Fruit fly (Drosophila melanogaster) whole organism, wandering third instar larva: ENCODE measurements around the gene mRpL47.

Source experiments
- Abd-B ChIP-seq: fragments of >200 bp; optimal IDR thresholded peaks from 2 replicates; lab custom pipeline; 2017; ENCODE audit warnings: missing biosample characterization, missing genetic modification characterization
- CG32264 ChIP-seq: fragments of 200-800 bp; sonication (Bioruptor generic); optimal IDR thresholded peaks from 2 replicates; lab custom pipeline; 2016; ENCODE audit warnings: missing biosample characterization, missing genetic modification characterization
- CG9705 ChIP-seq: fragments of 200-800 bp; sonication (Bioruptor generic); optimal IDR thresholded peaks from 2 replicates; lab custom pipeline; 2018; ENCODE audit warnings: missing biosample characterization, mild to moderate bottlenecking, missing genetic modification characterization
- CrebA ChIP-seq: fragments of 200-800 bp; sonication (Bioruptor generic); optimal IDR thresholded peaks from 2 replicates; lab custom pipeline; 2016; ENCODE audit warnings: missing biosample characterization, mild to moderate bottlenecking, missing genetic modification characterization, borderline replicate concordance
- Dfd ChIP-seq: fragments of >200 bp; optimal IDR thresholded peaks from 2 replicates; lab custom pipeline; 2017; ENCODE audit warnings: missing biosample characterization, missing genetic modification characterization
- Dif ChIP-seq: fragments of 200-275, 200-300 bp; sonication (Bioruptor generic); optimal IDR thresholded peaks from 2 replicates; lab custom pipeline; 2018; ENCODE audit warnings: missing biosample characterization, missing genetic modification characterization; ENCODE audit not compliant: partially characterized antibody
- GATAd ChIP-seq: sonication (Bioruptor generic); optimal IDR thresholded peaks from 2 replicates; lab custom pipeline; 2016; ENCODE audit warnings: missing biosample characterization, missing genetic modification characterization
- HLH106 ChIP-seq: fragments of 200-800 bp; optimal IDR thresholded peaks from 3 replicates; lab custom pipeline; 2019; ENCODE audit warnings: missing biosample characterization, mild to moderate bottlenecking, missing genetic modification characterization, moderate library complexity
- Hnf4 ChIP-seq: fragments of 200-800 bp; sonication (Bioruptor generic); optimal IDR thresholded peaks from 2 replicates; lab custom pipeline; 2016; ENCODE audit warnings: missing biosample characterization, mild to moderate bottlenecking, missing genetic modification characterization
- Hr78 ChIP-seq: fragments of >200 bp; optimal IDR thresholded peaks from 2 replicates; lab custom pipeline; 2017; ENCODE audit warnings: missing biosample characterization, missing genetic modification characterization
- Hr83 ChIP-seq: fragments of 200-300 bp; sonication (Bioruptor generic); optimal IDR thresholded peaks from 2 replicates; lab custom pipeline; 2016; ENCODE audit warnings: missing biosample characterization, mild to moderate bottlenecking, missing genetic modification characterization, moderate library complexity; ENCODE audit not compliant: poor library complexity, severe bottlenecking
- Jra ChIP-seq: sonication (Bioruptor generic); optimal IDR thresholded peaks from 2 replicates; lab custom pipeline; 2016; ENCODE audit warnings: missing biosample characterization, missing genetic modification characterization
- Mio ChIP-seq: sonication (Bioruptor generic); optimal IDR thresholded peaks from 2 replicates; lab custom pipeline; 2016; ENCODE audit warnings: missing biosample characterization, missing genetic modification characterization
- Myc ChIP-seq: fragments of >200 bp; optimal IDR thresholded peaks from 2 replicates; lab custom pipeline; 2017
- N ChIP-seq: fragments of >200 bp; optimal IDR thresholded peaks from 2 replicates; lab custom pipeline; 2018; ENCODE audit warnings: missing biosample characterization, missing external identifiers, missing genetic modification characterization
- OdsH ChIP-seq: fragments of 200-800 bp; sonication (Bioruptor generic); optimal IDR thresholded peaks from 2 replicates; lab custom pipeline; 2016; ENCODE audit warnings: missing biosample characterization, mild to moderate bottlenecking, missing genetic modification characterization
- Rel ChIP-seq, 2 experiments: fragments of 200-800 bp; sonication (Bioruptor generic) in 1 of 2; optimal IDR thresholded peaks; 2 replicates in 1 of 2; 3 replicates in 1 of 2; lab custom pipeline; 2016 to 2019; ENCODE audit warnings: mild to moderate bottlenecking in 2 of 2, missing biosample characterization in 2 of 2, missing genetic modification characterization in 2 of 2, moderate library complexity in 1 of 2
- Sp1 ChIP-seq: fragments of 200-800 bp; sonication (Bioruptor generic); optimal IDR thresholded peaks from 3 replicates; lab custom pipeline; 2019; ENCODE audit warnings: missing biosample characterization, mild to moderate bottlenecking, missing genetic modification characterization, moderate library complexity
- Vsx2 ChIP-seq: fragments of 200-300, 225-300 bp; sonication (Bioruptor generic); optimal IDR thresholded peaks from 2 replicates; lab custom pipeline; 2018; ENCODE audit warnings: missing biosample characterization, missing genetic modification characterization; ENCODE audit not compliant: partially characterized antibody
- br ChIP-seq: fragments of 200-800 bp; sonication (Bioruptor generic); optimal IDR thresholded peaks from 2 replicates; lab custom pipeline; 2016; ENCODE audit warnings: missing biosample characterization, missing genetic modification characterization
- brk ChIP-seq: fragments of 200-800 bp; sonication (Bioruptor generic); optimal IDR thresholded peaks from 2 replicates; lab custom pipeline; 2016; ENCODE audit warnings: missing biosample characterization, mild to moderate bottlenecking, missing genetic modification characterization
- dl ChIP-seq, 2 experiments: fragments of 175-275, 200-275 bp in 1 of 2; fragments of 200-275 bp in 1 of 2; sonication (Bioruptor generic); optimal IDR thresholded peaks; lab custom pipeline; 2018; ENCODE audit warnings: mild to moderate bottlenecking in 2 of 2, missing biosample characterization in 2 of 2, missing genetic modification characterization in 2 of 2, moderate library complexity in 2 of 2; ENCODE audit not compliant: partially characterized antibody in 2 of 2, insufficient read depth in 1 of 2
- dmrt93B ChIP-seq: fragments of 200-800 bp; sonication (Bioruptor generic); optimal IDR thresholded peaks from 2 replicates; lab custom pipeline; 2018; ENCODE audit warnings: missing biosample characterization, mild to moderate bottlenecking, missing genetic modification characterization
- dsf ChIP-seq: sonication (Bioruptor generic); optimal IDR thresholded peaks from 2 replicates; lab custom pipeline; 2016; ENCODE audit warnings: missing biosample characterization, missing genetic modification characterization, borderline replicate concordance
- ey ChIP-seq: fragments of 200-800 bp; sonication (Bioruptor generic); optimal IDR thresholded peaks from 2 replicates; lab custom pipeline; 2016; ENCODE audit warnings: missing biosample characterization, missing genetic modification characterization
- foxo ChIP-seq, 2 experiments: fragments of 200-800 bp; sonication (Bioruptor generic); optimal IDR thresholded peaks; 2 replicates in 1 of 2; 3 replicates in 1 of 2; lab custom pipeline; 2016 to 2017; ENCODE audit warnings: missing biosample characterization in 2 of 2, missing genetic modification characterization in 2 of 2
- fru ChIP-seq: fragments of 200-800 bp; sonication (Bioruptor generic); optimal IDR thresholded peaks from 3 replicates; lab custom pipeline; 2016; ENCODE audit warnings: missing biosample characterization, mild to moderate bottlenecking, missing genetic modification characterization
- h ChIP-seq: fragments of 200-800 bp; sonication (Bioruptor generic); optimal IDR thresholded peaks from 3 replicates; lab custom pipeline; 2016; ENCODE audit warnings: missing biosample characterization, mild to moderate bottlenecking, missing genetic modification characterization
- jim ChIP-seq: fragments of 175-275, 200-325 bp; sonication (Bioruptor generic); optimal IDR thresholded peaks from 2 replicates; lab custom pipeline; 2016; ENCODE audit warnings: missing biosample characterization, mild to moderate bottlenecking, missing genetic modification characterization
- lola ChIP-seq: fragments of >200 bp; optimal IDR thresholded peaks from 2 replicates; lab custom pipeline; 2017; ENCODE audit warnings: missing biosample characterization, missing genetic modification characterization
- pan ChIP-seq: fragments of >200 bp; optimal IDR thresholded peaks from 2 replicates; lab custom pipeline; 2017
- psq ChIP-seq: fragments of 200-800 bp; sonication (Bioruptor generic); optimal IDR thresholded peaks from 3 replicates; lab custom pipeline; 2017; ENCODE audit warnings: missing biosample characterization, mild to moderate bottlenecking, missing genetic modification characterization, moderate library complexity
- rgr ChIP-seq: fragments of 200-800 bp; sonication (Bioruptor generic); optimal IDR thresholded peaks from 3 replicates; lab custom pipeline; 2016; ENCODE audit warnings: missing biosample characterization, mild to moderate bottlenecking, missing genetic modification characterization
- sage ChIP-seq: fragments of 200-800 bp; sonication (Bioruptor generic); optimal IDR thresholded peaks from 2 replicates; lab custom pipeline; 2016; ENCODE audit warnings: missing biosample characterization, mild to moderate bottlenecking, missing genetic modification characterization
- sv ChIP-seq: fragments of 200-800 bp; sonication (Bioruptor generic); optimal IDR thresholded peaks from 3 replicates; lab custom pipeline; 2016; ENCODE audit warnings: missing biosample characterization, missing genetic modification characterization
- tai ChIP-seq: sonication (Bioruptor generic); optimal IDR thresholded peaks from 2 replicates; lab custom pipeline; 2016; ENCODE audit warnings: missing biosample characterization, missing genetic modification characterization
- usp ChIP-seq: fragments of >200 bp; optimal IDR thresholded peaks from 2 replicates; lab custom pipeline; 2017; ENCODE audit warnings: missing biosample characterization, missing genetic modification characterization
- woc ChIP-seq: sonication (Bioruptor generic); optimal IDR thresholded peaks from 2 replicates; lab custom pipeline; 2016; ENCODE audit warnings: missing biosample characterization, mild to moderate bottlenecking, missing genetic modification characterization

The mRpL47 gene

DNA sequence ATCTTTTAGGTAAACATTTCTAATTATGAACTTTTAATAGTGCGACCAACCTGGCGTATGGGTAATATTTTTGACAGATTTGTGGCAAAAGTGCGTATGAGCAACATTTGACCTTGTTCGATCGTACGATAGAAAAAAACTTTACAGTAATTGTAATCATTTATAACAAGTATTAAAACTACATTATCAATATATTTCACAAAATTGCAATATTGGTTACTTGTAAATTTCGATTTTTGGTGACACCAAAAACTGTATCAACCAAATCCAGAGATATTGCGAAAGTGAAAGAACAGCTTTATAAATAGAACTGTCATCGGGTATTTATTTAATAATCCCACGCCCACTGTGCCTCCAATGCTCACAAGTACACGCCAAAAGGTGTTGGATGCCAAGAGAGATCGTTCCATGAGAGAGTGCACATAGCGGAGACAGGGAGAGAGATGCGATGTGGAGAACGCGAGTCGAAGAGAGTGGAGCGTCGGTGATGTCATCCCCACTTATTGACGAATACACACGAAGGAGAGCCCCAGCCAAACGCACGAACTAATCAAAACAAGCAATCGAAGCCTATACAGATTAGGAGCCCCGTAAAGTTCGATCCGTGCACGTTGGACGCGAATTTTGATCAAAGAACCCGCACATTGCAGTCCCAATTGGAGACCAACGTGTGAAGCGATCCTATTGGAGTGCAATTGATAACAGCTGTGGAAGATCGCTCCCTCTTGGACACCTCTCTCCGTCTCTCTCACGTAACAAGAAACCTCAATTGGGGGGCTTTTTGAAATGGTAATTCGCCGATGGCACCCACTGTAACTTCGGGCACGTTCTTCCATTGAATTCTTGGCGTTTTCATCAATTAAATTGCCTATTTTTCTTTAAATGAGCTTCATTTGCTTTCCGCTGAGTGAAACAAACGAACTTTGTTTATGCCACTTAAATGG lies 17.7 kb upstream of the mRpL47 start:
- no peak for TF ChIP-seq Myc
- peak; percentile 97 for TF ChIP-seq br (GFP tag; lab: Kevin White, UChicago)
- TF ChIP-seq usp (GFP tag; lab: Kevin White, UChicago) = peak; percentile 18
- peak; percentile 96 for TF ChIP-seq Jra (GFP tag; lab: Kevin White, UChicago)
- TF ChIP-seq Abd-B (GFP tag; lab: Kevin White, UChicago) = no peak
- TF ChIP-seq pan (lab: Kevin White, UChicago) = no peak
- TF ChIP-seq woc (GFP tag; lab: Kevin White, UChicago) = peak; percentile 97
- peak; percentile 54 for TF ChIP-seq GATAd (GFP tag; lab: Kevin White, UChicago)
- peak; percentile 92 for TF ChIP-seq tai (GFP tag; lab: Kevin White, UChicago)
- TF ChIP-seq psq (GFP tag; lab: Kevin White, UChicago) = peak; percentile 95
- TF ChIP-seq fru = peak; percentile 98
- TF ChIP-seq brk (GFP tag; lab: Kevin White, UChicago) = peak; percentile 74
- TF ChIP-seq Rel (GFP tag; optimal IDR thresholded peaks at IDR 0.05; lab: Kevin White, UChicago) = peak; percentile 69
- peak; percentile 74 for TF ChIP-seq Rel (tag; optimal IDR thresholded peaks at IDR 0.05; lab: Kevin White, UChicago)
- TF ChIP-seq dsf (GFP tag; lab: Kevin White, UChicago) = peak; percentile 74
- TF ChIP-seq CrebA (GFP tag; lab: Kevin White, UChicago) = peak; percentile 74
- peak; percentile 79 for TF ChIP-seq sv (GFP tag; lab: Kevin White, UChicago)
- peak; percentile 96 for TF ChIP-seq HLH106 (tag; lab: Kevin White, UChicago)
- no peak for TF ChIP-seq Dfd (GFP tag; lab: Kevin White, UChicago)
- peak; percentile 65 for TF ChIP-seq Hr83 (GFP tag; lab: Kevin White, UChicago)
- TF ChIP-seq dl (GFP tag; optimal IDR thresholded peaks at IDR 0.05; lab: Kevin White, UChicago; ENCODE audit: insufficient read depth in 1 of 2, partially characterized antibody in 2 of 2) = peak; percentile 89 to 97
- TF ChIP-seq Vsx2 (GFP tag; lab: Kevin White, UChicago) = peak; percentile 87
- TF ChIP-seq Sp1 = peak; percentile 98
- no peak for TF ChIP-seq Hr78 (GFP tag; lab: Kevin White, UChicago)
- TF ChIP-seq jim (GFP tag; lab: Kevin White, UChicago) = no peak
- peak; percentile 85 for TF ChIP-seq Hnf4
- TF ChIP-seq N (GFP tag; lab: Kevin White, UChicago) = no peak
- peak; percentile 97 for TF ChIP-seq OdsH
- peak; percentile 98 for TF ChIP-seq Dif (GFP tag; lab: Kevin White, UChicago)
- peak; percentile 76 to 98 for TF ChIP-seq foxo (GFP tag; optimal IDR thresholded peaks at IDR 0.05; lab: Kevin White, UChicago)
- TF ChIP-seq CG32264 (GFP tag; lab: Kevin White, UChicago) = peak; percentile 82
- TF ChIP-seq rgr (GFP tag; lab: Kevin White, UChicago) = peak; percentile 95
- peak; percentile 96 for TF ChIP-seq ey (GFP tag; lab: Kevin White, UChicago)
- no peak for TF ChIP-seq lola (GFP tag; lab: Kevin White, UChicago)
- peak; percentile 97 for TF ChIP-seq dmrt93B (GFP tag; lab: Kevin White, UChicago)
- TF ChIP-seq CG9705 (GFP tag; lab: Kevin White, UChicago) = peak; percentile 94
- TF ChIP-seq h (GFP tag; lab: Kevin White, UChicago) = peak; percentile 95
- TF ChIP-seq Mio (GFP tag; lab: Kevin White, UChicago) = peak; percentile 64
- peak; percentile 47 for TF ChIP-seq sage (GFP tag; lab: Kevin White, UChicago)
- TF ChIP-seq, all 38 proteins: peak for 30
